Fruit fly (Drosophila melanogaster) whole organism: Measurements from ENCODE around the gene pix.

Experiments used
- CG8478 ChIP-seq: fragments of >200 bp; optimal IDR thresholded peaks from 2 replicates; lab custom pipeline; 2018; ENCODE audit warnings: inconsistent platforms
- Dll ChIP-seq: fragments of >200 bp; optimal IDR thresholded peaks from 2 replicates; lab custom pipeline; 2017
- EcR ChIP-seq, 2 experiments: fragments of >200 bp; optimal IDR thresholded peaks; 2 replicates each; lab custom pipeline; 2017; ENCODE audit warnings: missing biosample characterization in 2 of 2, missing genetic modification characterization in 2 of 2, missing genetic modification reagents in 2 of 2
- pan ChIP-seq: fragments of >200 bp; optimal IDR thresholded peaks from 2 replicates; lab custom pipeline; 2017
- psq ChIP-seq: fragments of >200 bp; optimal IDR thresholded peaks from 2 replicates; lab custom pipeline; 2017
- usp ChIP-seq: fragments of >200 bp; optimal IDR thresholded peaks from 2 replicates; lab custom pipeline; 2017; ENCODE audit warnings: missing biosample characterization, missing genetic modification characterization, mixed read lengths

The pix gene

DNA sequence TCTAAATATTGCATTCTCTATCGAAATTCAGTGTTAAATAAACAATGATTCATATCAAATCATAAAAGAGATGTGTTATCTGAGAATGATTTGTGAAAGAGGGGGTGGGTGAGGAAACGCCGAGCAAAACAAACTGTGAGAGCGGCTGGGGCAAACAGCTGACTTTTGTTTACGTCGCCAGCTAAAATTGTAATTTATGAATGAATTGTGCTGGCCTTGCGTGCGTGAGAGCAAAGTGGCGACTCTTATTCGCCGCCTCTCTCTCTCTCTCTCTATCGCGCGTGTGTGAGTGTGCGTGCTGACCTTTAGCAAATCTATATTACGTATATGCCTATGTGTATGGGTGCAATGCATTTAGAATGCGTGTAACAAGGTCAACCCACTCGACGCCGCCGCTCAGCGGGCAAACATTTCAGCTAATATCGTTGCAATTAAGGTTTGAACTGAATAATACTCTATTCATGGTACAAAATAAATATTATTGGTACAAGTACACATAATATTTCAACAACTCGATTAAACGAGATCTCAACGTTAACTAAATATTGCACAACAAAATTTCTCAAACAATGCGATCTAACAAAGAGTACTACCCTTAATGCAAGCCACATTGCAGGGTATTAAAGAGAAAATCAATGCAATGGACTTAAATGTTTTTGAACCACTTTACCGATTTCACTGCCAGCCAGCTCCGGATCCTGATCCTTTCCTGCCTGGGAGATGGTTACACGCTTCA is 4.3 kb upstream of the pix start:
- TF ChIP-seq CG8478 (lab: Kevin White, UChicago) (no peak), Dll (lab: Kevin White, UChicago) (peak; percentile 54)

DNA sequence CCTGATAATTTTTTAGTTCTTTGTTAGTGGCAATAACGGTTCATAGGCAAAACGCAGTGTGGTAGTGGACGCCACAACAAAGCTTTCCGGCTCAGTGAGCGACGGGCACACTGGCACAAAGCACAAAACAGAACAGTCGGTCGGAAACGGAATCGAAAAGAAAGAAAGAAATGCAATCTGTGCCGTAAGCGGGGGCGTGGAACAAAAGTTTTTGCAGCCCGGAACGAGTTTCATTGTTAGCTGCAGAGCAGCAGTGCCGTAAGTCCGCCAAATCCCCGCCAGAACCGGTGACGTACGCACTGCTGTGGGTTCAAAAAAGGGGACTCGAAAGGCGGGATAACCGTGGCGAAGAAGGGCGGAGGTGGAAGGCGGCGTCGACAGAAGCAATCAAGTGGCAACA is 6.1 kb downstream of the pix start, which contains the start of gene CG5026:
TSS of gene CG5026 (plus strand) at position 92 of the 400 bp plus-strand sequence.
- TF ChIP-seq EcR (GFP tag; optimal IDR thresholded peaks at IDR 0.05; lab: Kevin White, UChicago) (no peak), usp (GFP tag; lab: Kevin White, UChicago) (no peak), Dll (lab: Kevin White, UChicago) (no peak), pan (lab: Kevin White, UChicago) (no peak), CG8478 (lab: Kevin White, UChicago) (no peak), psq (lab: Kevin White, UChicago) (no peak)

DNA sequence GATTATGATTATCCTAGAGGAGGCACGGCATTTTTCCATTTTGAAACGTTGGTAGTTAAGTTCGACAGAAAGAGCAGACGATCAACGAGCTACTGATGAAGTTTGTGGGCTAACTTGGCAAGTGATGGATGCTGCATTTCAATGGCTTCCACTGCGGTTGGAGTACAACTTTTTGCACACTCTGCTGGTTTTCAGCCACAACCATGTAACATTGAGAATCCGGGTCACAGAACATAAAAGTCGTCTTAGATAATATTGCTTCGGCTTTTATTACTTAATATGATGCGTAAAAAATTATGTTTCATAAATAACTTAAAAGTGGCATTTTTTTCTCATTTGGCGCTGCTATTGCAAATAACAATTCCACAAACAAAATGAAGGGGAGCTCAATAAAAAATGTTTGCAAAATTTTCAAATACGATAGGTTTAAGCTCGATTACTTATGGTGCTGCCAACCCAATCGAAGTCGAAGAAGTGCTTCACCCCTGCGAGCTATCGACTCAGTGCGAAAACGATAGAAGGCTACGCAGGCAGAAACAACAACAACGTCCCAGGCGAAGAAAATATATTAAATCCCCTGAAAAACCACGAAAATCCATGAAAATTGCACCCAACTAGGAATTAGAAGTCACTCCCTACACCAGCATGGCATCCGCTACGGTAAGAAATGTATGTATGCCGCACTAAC is 8.1 kb downstream of the pix start, which contains the start of the genes CG5653 and CG5021:
TSS of gene CG5653 (minus strand) at position 51 of the 688 bp plus-strand sequence.
TSS of gene CG5021 (plus strand) at position 506 of the 688 bp plus-strand sequence.
- no peak for TF ChIP-seq EcR (GFP tag; optimal IDR thresholded peaks at IDR 0.05; lab: Kevin White, UChicago)
- TF ChIP-seq pan (lab: Kevin White, UChicago) = no peak
- TF ChIP-seq usp (GFP tag; lab: Kevin White, UChicago) = no peak
- no peak for TF ChIP-seq CG8478 (lab: Kevin White, UChicago)
- no peak for TF ChIP-seq psq (lab: Kevin White, UChicago)
- no peak for TF ChIP-seq Dll (lab: Kevin White, UChicago)

DNA sequence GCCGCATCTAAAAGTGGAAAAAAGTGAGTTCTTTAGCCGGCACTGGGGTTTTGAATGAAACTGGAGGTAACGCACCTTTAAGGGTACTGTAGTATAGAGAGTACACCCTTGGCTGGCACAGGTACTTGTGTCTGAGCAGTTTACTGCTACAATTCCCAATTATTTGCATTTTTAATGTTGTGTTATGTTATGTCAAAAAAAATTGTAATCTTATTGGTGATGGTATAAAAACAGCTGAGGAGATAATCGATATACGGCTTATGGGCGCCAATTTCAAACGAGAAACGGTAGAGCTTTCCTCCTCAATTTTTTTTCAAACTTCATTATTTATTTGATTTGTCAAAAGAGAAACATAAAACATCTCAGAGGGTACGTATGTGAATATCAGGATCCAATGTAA is 10.1 kb downstream of the pix start, which contains the start of gene ValRS-m:
TSS of gene ValRS-m (minus strand) at position 312 of the 400 bp plus-strand sequence.
- TF ChIP-seq EcR (GFP tag; optimal IDR thresholded peaks at IDR 0.05; lab: Kevin White, UChicago) (no peak), psq (lab: Kevin White, UChicago) (no peak), pan (lab: Kevin White, UChicago) (no peak), usp (GFP tag; lab: Kevin White, UChicago) (no peak), Dll (lab: Kevin White, UChicago) (no peak), CG8478 (lab: Kevin White, UChicago) (no peak)

DNA sequence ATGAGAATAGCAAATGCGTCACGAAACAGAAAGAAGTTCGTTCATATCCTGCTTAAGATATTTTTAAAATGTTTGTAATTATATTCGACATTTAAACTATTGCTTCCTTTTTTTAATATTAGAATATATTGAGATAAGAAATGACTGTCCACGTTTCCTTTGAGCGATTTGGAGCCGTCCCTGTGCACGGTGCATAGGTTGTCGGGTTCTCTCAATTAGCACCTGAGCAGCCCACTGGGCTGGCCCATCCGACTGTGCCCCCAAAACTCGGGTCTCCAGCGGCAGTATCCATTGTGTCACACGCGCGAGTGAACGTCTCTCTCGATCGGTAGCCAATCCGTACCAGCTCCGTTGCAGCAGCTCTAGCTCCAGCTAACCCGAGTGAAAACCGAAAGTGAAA is 16.0 kb downstream of the pix start, which contains the start of gene CG13313:
TSS of gene CG13313 (plus strand) at position 301 of the 400 bp plus-strand sequence.
- TF ChIP-seq pan (lab: Kevin White, UChicago) (no peak), EcR (GFP tag; optimal IDR thresholded peaks at IDR 0.05; lab: Kevin White, UChicago) (no peak), psq (lab: Kevin White, UChicago) (no peak), Dll (lab: Kevin White, UChicago) (no peak), CG8478 (lab: Kevin White, UChicago) (no peak), usp (GFP tag; lab: Kevin White, UChicago) (no peak)

DNA sequence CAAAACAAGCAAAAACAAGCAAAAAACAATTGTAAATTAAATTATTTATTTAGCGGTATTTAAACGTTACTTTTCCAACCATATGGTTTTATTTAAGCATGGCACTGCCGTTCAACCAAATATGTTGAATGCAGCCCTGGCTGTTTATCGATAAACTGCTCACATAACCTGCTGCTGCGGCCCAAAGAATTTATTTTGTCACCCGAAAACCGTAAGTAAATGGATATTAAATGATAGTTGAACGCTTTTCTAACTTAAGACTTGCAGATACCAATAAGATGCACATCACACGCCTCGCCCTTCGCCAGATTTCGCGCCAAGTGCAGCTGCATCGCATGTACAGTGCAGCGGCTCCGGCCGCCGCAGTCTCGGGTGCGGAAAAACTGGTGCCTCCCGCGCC is 17.9 kb downstream of the pix start, which contains the start of gene mRpL12:
TSS of gene mRpL12 (plus strand) at position 123 of the 400 bp plus-strand sequence.
- TF ChIP-seq Dll (lab: Kevin White, UChicago) (no peak), pan (lab: Kevin White, UChicago) (no peak), psq (lab: Kevin White, UChicago) (no peak)

DNA sequence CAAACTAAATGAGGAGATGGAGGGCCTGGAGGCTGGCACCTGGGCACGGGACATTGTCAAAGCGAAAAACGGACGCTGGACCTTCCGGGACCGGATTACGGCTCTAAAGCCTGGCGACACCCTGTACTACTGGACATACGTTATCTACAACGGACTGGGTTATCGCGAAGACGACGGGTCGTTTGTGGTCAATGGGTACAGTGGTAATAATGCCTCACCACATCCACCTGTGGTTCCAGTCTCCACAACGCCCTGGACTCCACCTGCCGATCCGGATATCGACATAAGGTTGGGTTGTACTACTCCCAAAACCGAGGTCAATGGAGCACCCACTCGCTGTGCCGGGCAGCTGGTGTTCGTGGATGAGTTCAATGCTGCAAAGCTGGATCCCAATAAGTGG is 19.4 kb downstream of the pix start:
- TF ChIP-seq usp (GFP tag; lab: Kevin White, UChicago) (no peak), Dll (lab: Kevin White, UChicago) (peak; percentile 38)

DNA sequence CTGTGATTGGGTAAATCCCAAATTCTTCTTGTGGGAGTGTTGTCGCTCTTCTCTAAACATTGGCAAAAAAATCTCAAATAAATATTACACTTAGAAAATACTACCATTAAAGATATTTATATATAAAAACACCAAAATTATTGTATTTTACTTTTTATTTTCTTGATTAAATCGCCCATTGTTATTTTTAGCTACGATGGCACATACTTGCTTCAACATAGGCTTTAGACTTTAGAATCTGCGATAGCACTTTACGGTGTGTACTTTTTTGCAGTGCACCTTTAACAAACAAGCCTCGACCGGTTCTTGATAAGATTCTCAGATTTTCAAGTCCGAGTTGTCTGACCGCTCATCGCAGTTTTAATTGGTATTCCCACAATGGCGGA is 19.9 kb downstream of the pix start, which contains the start of gene GNBP3:
TSS of gene GNBP3 (plus strand) at position 374 of the 386 bp plus-strand sequence.
- TF ChIP-seq psq (lab: Kevin White, UChicago) (no peak), usp (GFP tag; lab: Kevin White, UChicago) (no peak)

DNA sequence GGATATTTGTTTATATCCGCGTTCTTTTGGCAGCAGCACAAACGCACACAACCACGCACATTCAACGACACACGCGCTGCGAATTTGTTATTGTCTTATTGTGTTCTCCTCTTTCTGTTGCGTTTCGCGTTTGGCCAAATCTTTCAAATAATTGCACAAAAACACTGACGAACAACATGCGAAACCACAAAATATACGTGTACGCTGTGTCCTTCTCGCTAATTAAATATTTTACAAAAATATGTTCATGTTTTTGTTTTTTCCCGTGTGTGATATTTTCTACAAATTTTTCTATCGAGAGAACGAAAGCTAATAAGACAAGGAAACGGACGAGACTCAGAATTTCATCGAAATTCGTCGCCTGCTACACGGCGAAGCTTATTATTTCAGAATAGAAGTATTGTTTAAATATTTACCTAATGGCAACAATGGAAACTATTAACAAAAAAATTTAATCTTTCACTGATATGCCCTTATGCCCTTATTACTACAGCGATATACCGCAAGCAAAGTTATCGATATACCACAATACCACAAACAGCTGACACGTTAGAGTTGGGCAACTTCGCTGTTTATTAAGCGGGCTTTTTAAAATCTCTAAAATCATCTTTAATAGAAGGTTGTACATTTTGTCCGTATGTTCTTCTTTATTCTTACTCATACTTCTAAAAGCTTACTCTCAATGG is 20.5 kb downstream of the pix start, which contains the start of the genes CG43783 and orb2:
TSS of gene CG43783 (minus strand) at position 311 of the 686 bp plus-strand sequence.
TSS of gene orb2 (minus strand) at position 502 of the 686 bp plus-strand sequence.
- TF ChIP-seq usp (GFP tag; lab: Kevin White, UChicago) = no peak
- no peak for TF ChIP-seq pan (lab: Kevin White, UChicago)
- no peak for TF ChIP-seq Dll (lab: Kevin White, UChicago)
- TF ChIP-seq psq (lab: Kevin White, UChicago) = no peak
- no peak for TF ChIP-seq CG8478 (lab: Kevin White, UChicago)
- TF ChIP-seq EcR (GFP tag; optimal IDR thresholded peaks at IDR 0.05; lab: Kevin White, UChicago) = no peak

DNA sequence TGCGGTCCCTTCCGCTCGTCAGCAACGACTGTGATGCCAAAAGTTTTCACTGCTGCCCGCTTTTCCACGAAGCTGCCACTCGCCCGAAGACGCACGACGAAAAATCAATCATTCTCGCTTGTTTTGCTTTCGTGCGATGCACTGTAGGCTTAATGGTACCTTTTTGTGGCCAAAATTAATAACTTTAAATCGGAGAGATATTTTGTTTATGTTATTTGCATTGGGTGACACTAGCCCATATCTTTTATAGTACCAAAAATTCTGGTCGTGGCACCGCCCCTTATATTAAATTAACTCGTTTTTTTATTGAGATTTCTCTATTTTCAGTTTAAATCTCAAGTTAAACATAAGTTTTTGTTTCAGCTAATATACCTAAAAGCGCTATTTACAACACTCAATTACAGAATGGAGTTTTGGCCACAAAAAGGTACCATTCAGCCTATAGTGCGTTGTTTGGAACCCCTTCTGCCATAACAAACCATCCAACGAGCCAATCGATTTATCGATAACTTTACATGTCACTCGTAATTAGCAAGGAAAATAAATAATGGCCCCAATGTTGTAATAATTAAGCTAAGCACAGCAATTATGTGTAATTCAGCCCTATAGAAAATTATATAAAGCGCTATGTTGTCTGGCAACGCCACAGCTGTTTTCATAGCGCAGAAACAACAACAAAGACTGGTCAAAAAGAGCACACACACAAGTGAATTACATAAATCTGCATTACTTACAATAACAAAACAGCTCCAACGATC is 21.2 kb downstream of the pix start:
- no peak for TF ChIP-seq EcR (GFP tag; optimal IDR thresholded peaks at IDR 0.05; lab: Kevin White, UChicago)
- no peak for TF ChIP-seq Dll (lab: Kevin White, UChicago)
- TF ChIP-seq pan (lab: Kevin White, UChicago) = peak; percentile 15
- TF ChIP-seq psq (lab: Kevin White, UChicago) = no peak
- TF ChIP-seq usp (GFP tag; lab: Kevin White, UChicago) = no peak
- TF ChIP-seq CG8478 (lab: Kevin White, UChicago) = no peak
